Comparison of ENCODE assay signal across 4 fruit fly cellular contexts in genomic region chr3R:11456539-11456938, dm6.
A peak's percentile ranks its signal among the peaks of the same experiment; 100 is the strongest.
TF ChIP-seq lines count a peak whose summit lies in the region.

No protein-coding gene starts in this region.

- TF ChIP-seq CTCF in whole organism, embryonic (GFP tag; optimal IDR thresholded peaks at IDR 0.05; lab: Kevin White, UChicago): no peak

TF ChIP-seq in whole organism, embryonic, 481 proteins besides CTCF, POLR2A, EP300 and RAD21:
- TF ChIP-seq Hr78 (GFP tag; optimal IDR thresholded peaks at IDR 0.05; lab: Kevin White, UChicago): no peak
- TF ChIP-seq nom (GFP tag; optimal IDR thresholded peaks at IDR 0.05; lab: Kevin White, UChicago): peak; percentile 9

TF ChIP-seq in whole organism, prepupa, 60 proteins besides CTCF, POLR2A, EP300 and RAD21 (continues in another document):
- TF ChIP-seq CG10631 (GFP tag; optimal IDR thresholded peaks at IDR 0.05; lab: Kevin White, UChicago) (no peak), dac (GFP tag; optimal IDR thresholded peaks at IDR 0.05; lab: Kevin White, UChicago) (no peak), Eip78C (GFP tag; lab: Kevin White, UChicago) (peak; percentile 74), CG10669 (GFP tag; optimal IDR thresholded peaks at IDR 0.05; lab: Kevin White, UChicago) (peak; percentile 27), vri (GFP tag; optimal IDR thresholded peaks at IDR 0.05; lab: Kevin White, UChicago) (peak; percentile 63), CG6854 (GFP tag; optimal IDR thresholded peaks at IDR 0.05; lab: Kevin White, UChicago) (peak; percentile 46), net (GFP tag; optimal IDR thresholded peaks at IDR 0.05; lab: Kevin White, UChicago) (peak; percentile 11), dsx (GFP tag; optimal IDR thresholded peaks at IDR 0.05; lab: Kevin White, UChicago; ENCODE audit: poor library complexity, severe bottlenecking) (peak; percentile 33), CG6163 (GFP tag; IDR thresholded peaks at IDR 0.05; lab: Robert Waterston, UW) (peak; percentile 75), Hr4 (GFP tag; optimal IDR thresholded peaks at IDR 0.05; lab: Kevin White, UChicago) (no peak), CG1621 (tag; optimal IDR thresholded peaks at IDR 0.05; lab: Kevin White, UChicago) (no peak), CG6808 (GFP tag; optimal IDR thresholded peaks at IDR 0.05; lab: Kevin White, UChicago) (peak; percentile 36), CG9139 (GFP tag; optimal IDR thresholded peaks at IDR 0.05; lab: Kevin White, UChicago) (peak; percentile 29), esn (GFP tag; optimal IDR thresholded peaks at IDR 0.05; lab: Kevin White, UChicago) (peak; percentile 43), Hr38 (GFP tag; optimal IDR thresholded peaks at IDR 0.05; lab: Kevin White, UChicago) (no peak), CG34406 (GFP tag; optimal IDR thresholded peaks at IDR 0.05; lab: Kevin White, UChicago) (peak; percentile 30), CG8119 (GFP tag; IDR thresholded peaks at IDR 0.05; lab: Robert Waterston, UW) (no peak; the same call in 2 of the 3 replicates), Sox102F (GFP tag; optimal IDR thresholded peaks at IDR 0.05; lab: Kevin White, UChicago) (no peak), Blimp-1 (GFP tag; optimal IDR thresholded peaks at IDR 0.05; lab: Kevin White, UChicago) (peak; percentile 17), CG3032 (tag; optimal IDR thresholded peaks at IDR 0.05; lab: Kevin White, UChicago) (peak; percentile 38), svp (GFP tag; lab: Kevin White, UChicago) (peak; percentile 74), fd59A (GFP tag; optimal IDR thresholded peaks at IDR 0.05; lab: Kevin White, UChicago) (no peak), CG3919 (GFP tag; optimal IDR thresholded peaks at IDR 0.05; lab: Kevin White, UChicago) (peak; percentile 12), CG11902 (GFP tag; optimal IDR thresholded peaks at IDR 0.05; lab: Kevin White, UChicago) (no peak), CG8319 (GFP tag; optimal IDR thresholded peaks at IDR 0.05; lab: Kevin White, UChicago) (peak; percentile 23), Ets96B (tag; optimal IDR thresholded peaks at IDR 0.05; lab: Kevin White, UChicago) (peak; percentile 4), CG11294 (GFP tag; IDR thresholded peaks at IDR 0.05; lab: Robert Waterston, UW) (no peak), CG11762 (GFP tag; optimal IDR thresholded peaks at IDR 0.05; lab: Kevin White, UChicago; ENCODE audit: insufficient read depth) (no peak), fkh (GFP tag; optimal IDR thresholded peaks at IDR 0.05; lab: Kevin White, UChicago) (no peak), spab (GFP tag; optimal IDR thresholded peaks at IDR 0.05; lab: Kevin White, UChicago) (peak; percentile 29)

TF ChIP-seq in whole organism, pupa, 21 proteins besides CTCF, POLR2A, EP300 and RAD21:
- TF ChIP-seq Snoo (tag; optimal IDR thresholded peaks at IDR 0.05; lab: Kevin White, UChicago): peak; percentile 58
- TF ChIP-seq CG10348 (GFP tag; IDR thresholded peaks at IDR 0.05; lab: Robert Waterston, UW): no peak
- TF ChIP-seq CG8159 (tag; optimal IDR thresholded peaks at IDR 0.05; lab: Kevin White, UChicago): peak; percentile 39
- TF ChIP-seq CG9948 (tag; optimal IDR thresholded peaks at IDR 0.05; lab: Kevin White, UChicago): no peak
- no peak for TF ChIP-seq gl (tag; optimal IDR thresholded peaks at IDR 0.05; lab: Kevin White, UChicago)
- no peak for TF ChIP-seq CG8301 (tag; optimal IDR thresholded peaks at IDR 0.05; lab: Kevin White, UChicago)
- TF ChIP-seq rn (GFP tag; IDR thresholded peaks at IDR 0.05; lab: Robert Waterston, UW): no peak
- peak; percentile 36 for TF ChIP-seq Pif1A (GFP tag; optimal IDR thresholded peaks at IDR 0.05; lab: Kevin White, UChicago)
- TF ChIP-seq Ets98B (GFP tag; IDR thresholded peaks at IDR 0.05; lab: Robert Waterston, UW): no peak
- no peak for TF ChIP-seq Pif1B (GFP tag; optimal IDR thresholded peaks at IDR 0.05; lab: Kevin White, UChicago)
- TF ChIP-seq fd96Ca (GFP tag; IDR thresholded peaks at IDR 0.05; lab: Robert Waterston, UW): no peak
- TF ChIP-seq CG32121 (GFP tag; IDR thresholded peaks at IDR 0.05; lab: Robert Waterston, UW): no peak
- TF ChIP-seq CG12605 (GFP tag; IDR thresholded peaks at IDR 0.05; lab: Robert Waterston, UW): no peak
- no peak for TF ChIP-seq CG4496 (GFP tag; IDR thresholded peaks at IDR 0.05; lab: Robert Waterston, UW)
- TF ChIP-seq EcR (GFP tag; optimal IDR thresholded peaks at IDR 0.05; lab: Kevin White, UChicago): no peak
- no peak for TF ChIP-seq CG14655 (GFP tag; optimal IDR thresholded peaks at IDR 0.05; lab: Kevin White, UChicago)
- no peak for TF ChIP-seq CG13204 (GFP tag; optimal IDR thresholded peaks at IDR 0.05; lab: Kevin White, UChicago)
- no peak for TF ChIP-seq D1 (tag; optimal IDR thresholded peaks at IDR 0.05; lab: Kevin White, UChicago)
- no peak for TF ChIP-seq CG17806 (tag; optimal IDR thresholded peaks at IDR 0.05; lab: Kevin White, UChicago)
- peak; percentile 28 for TF ChIP-seq CG15710 (tag; optimal IDR thresholded peaks at IDR 0.05; lab: Kevin White, UChicago)
- no peak for TF ChIP-seq CG34367 (tag; optimal IDR thresholded peaks at IDR 0.05; lab: Kevin White, UChicago)
TF ChIP-seq in whole organism, pupa: peak in this region for 4.

TF ChIP-seq in whole organism, wandering third instar larva, 38 proteins besides CTCF, POLR2A, EP300 and RAD21:
- TF ChIP-seq Rel (GFP tag; optimal IDR thresholded peaks at IDR 0.05; lab: Kevin White, UChicago) (no peak), Rel (tag; optimal IDR thresholded peaks at IDR 0.05; lab: Kevin White, UChicago) (peak; percentile 92), dl (GFP tag; optimal IDR thresholded peaks at IDR 0.05; lab: Kevin White, UChicago; ENCODE audit: insufficient read depth in 1 of 2, partially characterized antibody in 2 of 2) (no peak), pan (optimal IDR thresholded peaks at IDR 0.05; lab: Kevin White, UChicago) (no peak), HLH106 (tag; optimal IDR thresholded peaks at IDR 0.05; lab: Kevin White, UChicago) (peak; percentile 21), dmrt93B (GFP tag; optimal IDR thresholded peaks at IDR 0.05; lab: Kevin White, UChicago) (peak; percentile 1), Sp1 (GFP tag; optimal IDR thresholded peaks at IDR 0.05; lab: Kevin White, UChicago) (peak; percentile 77)

Comparison
In these comparisons a context has a peak if more than half of its experiments do, and no peak if none do; other contexts are left out.
1. Of the 7 proteins assayed by ChIP-seq in both whole organism, embryonic and whole organism, prepupa: peak only in whole organism, embryonic: none; only in whole organism, prepupa: Blimp-1, CG16779 and CG6854; in both: none; in neither: 4.